Worm (Caenorhabditis elegans): Measurements from ENCODE around the gene F56D6.8.

F56D6.8 gene

ce11 chrIV:3921898-3922297 is 27.7 kb upstream of the F56D6.8 start, which contains the start of gene clec-67:
TSS of gene clec-67 (plus strand) at chrIV:3922165.
- TF ChIP-seq Y75B8A.6 (GFP tag; IDR thresholded peaks at IDR 0.05), result no peak
- TF ChIP-seq egl-27 (tag; optimal IDR thresholded peaks at IDR 0.05), result no peak
- no peak for TF ChIP-seq rbr-2 (tag; optimal IDR thresholded peaks at IDR 0.05)
- no peak for TF ChIP-seq mep-1 (tag; optimal IDR thresholded peaks at IDR 0.05)
- no peak for TF ChIP-seq lim-7 (GFP tag; IDR thresholded peaks at IDR 0.05)
- TF ChIP-seq Y48G9A.11 (GFP tag; IDR thresholded peaks at IDR 0.05), result no peak
- TF ChIP-seq F10B5.3 (tag; optimal IDR thresholded peaks at IDR 0.05), result no peak
- peak; percentile 63 for TF ChIP-seq nhr-28 (tag; optimal IDR thresholded peaks at IDR 0.05)
- no peak for TF ChIP-seq aha-1 (tag)
- TF ChIP-seq ztf-7 (tag; optimal IDR thresholded peaks at IDR 0.05), result no peak
- no peak for TF ChIP-seq ceh-44 (GFP tag; IDR thresholded peaks at IDR 0.05)
- TF ChIP-seq nhr-77 (tag; optimal IDR thresholded peaks at IDR 0.05), result peak; percentile 9
- TF ChIP-seq hlh-30 (tag; optimal IDR thresholded peaks at IDR 0.05; ENCODE audit: insufficient read depth), result no peak
- TF ChIP-seq snpc-4 (tag; optimal IDR thresholded peaks at IDR 0.05), result no peak
- TF ChIP-seq jun-1 (tag; optimal IDR thresholded peaks at IDR 0.05), result no peak
- peak; percentile 78 for TF ChIP-seq pqm-1 (tag; optimal IDR thresholded peaks at IDR 0.05)
- no peak for TF ChIP-seq lir-3 (tag; optimal IDR thresholded peaks at IDR 0.05)
- TF ChIP-seq daf-16 (GFP tag; optimal IDR thresholded peaks at IDR 0.05), result no peak
- peak; percentile 57 for TF ChIP-seq daf-16 (tag; optimal IDR thresholded peaks at IDR 0.05)
- no peak for TF ChIP-seq nhr-48 (tag; optimal IDR thresholded peaks at IDR 0.05)
- no peak for TF ChIP-seq vab-7 (GFP tag; IDR thresholded peaks at IDR 0.05)
- TF ChIP-seq nhr-11 (tag; optimal IDR thresholded peaks at IDR 0.05), result no peak
- TF ChIP-seq lin-38 (GFP tag; IDR thresholded peaks at IDR 0.05), result no peak
- no peak for TF ChIP-seq lin-13 (GFP tag; optimal IDR thresholded peaks at IDR 0.05)
- no peak for TF ChIP-seq sdz-12 (GFP tag; optimal IDR thresholded peaks at IDR 0.05)
- TF ChIP-seq tag-97 (GFP tag; IDR thresholded peaks at IDR 0.05), result no peak
- TF ChIP-seq ceh-28 (tag; optimal IDR thresholded peaks at IDR 0.05), result no peak
- TF ChIP-seq hlh-11 (tag; optimal IDR thresholded peaks at IDR 0.05), result peak; percentile 58
- peak; percentile 17 for TF ChIP-seq mxl-3 (GFP tag; optimal IDR thresholded peaks at IDR 0.05)
- no peak for TF ChIP-seq fos-1 (tag; optimal IDR thresholded peaks at IDR 0.05)

- TF ChIP-seq Y75B8A.6 (GFP tag; IDR thresholded peaks at IDR 0.05) (no peak), duxl-1 (tag; optimal IDR thresholded peaks at IDR 0.05; ENCODE audit: poor library complexity) (no peak), skn-1 (tag; optimal IDR thresholded peaks at IDR 0.05) (no peak), hif-1 (tag; optimal IDR thresholded peaks at IDR 0.05) (no peak), zfp-3 (GFP tag; conservative IDR thresholded peaks at IDR 0.05) (no peak)
These were observed 25.3 kb upstream of the F56D6.8 start, which contains the start of gene srz-19 for ce11 chrIV:3919506-3919905. TSS of gene srz-19 (plus strand) at chrIV:3919806.

- TF ChIP-seq nhr-42 (GFP tag; IDR thresholded peaks at IDR 0.05) (no peak), F10B5.3 (tag; optimal IDR thresholded peaks at IDR 0.05) (no peak)
These were observed 23.9 kb upstream of the F56D6.8 start, which contains the start of gene F56D6.23 for ce11 chrIV:3918160-3918559. TSS of gene F56D6.23 (plus strand) at chrIV:3918460.

ce11 chrIV:3917405-3917804 is 23.2 kb upstream of the F56D6.8 start, which contains the start of gene F56D6.14:
TSS of gene F56D6.14 (plus strand) at chrIV:3917705.
- TF ChIP-seq daf-8 (GFP tag; IDR thresholded peaks at IDR 0.05) (no peak), vab-7 (GFP tag; IDR thresholded peaks at IDR 0.05) (no peak), unc-62 (GFP tag; optimal IDR thresholded peaks at IDR 0.05 in 1 of 2) (peak in 1 of 2 experiments; percentile 73), unc-62 (tag; optimal IDR thresholded peaks at IDR 0.05) (no peak), ceh-62 (tag; optimal IDR thresholded peaks at IDR 0.05) (no peak), rbr-2 (tag; optimal IDR thresholded peaks at IDR 0.05) (no peak)

Data from whole organism, L4 larva.